Fruit fly (Drosophila melanogaster) whole organism, prepupa: ENCODE measurements around the gene Arts.
A peak's percentile ranks its signal among the peaks of the same experiment; 100 is the strongest.

Experiments used
- Blimp-1 ChIP-seq: fragments of 200-800 bp; sonication (Bioruptor generic); optimal IDR thresholded peaks from 3 replicates; lab custom pipeline; 2017; ENCODE audit warnings: missing biosample characterization, missing genetic modification characterization, mild to moderate bottlenecking, moderate library complexity, missing genetic modification reagents
- CG11762 ChIP-seq: fragments of 200-800 bp; sonication (Bioruptor generic); optimal IDR thresholded peaks from 3 replicates; lab custom pipeline; 2016; ENCODE audit warnings: missing biosample characterization, missing genetic modification characterization; ENCODE audit not compliant: insufficient read depth
- CG34406 ChIP-seq: fragments of 200-800 bp; sonication (Bioruptor generic); optimal IDR thresholded peaks from 3 replicates; lab custom pipeline; 2016; ENCODE audit warnings: missing biosample characterization, missing genetic modification characterization
- CG7368 ChIP-seq: fragments of 200-800 bp; sonication (Bioruptor generic); optimal IDR thresholded peaks from 3 replicates; lab custom pipeline; 2016; ENCODE audit warnings: missing biosample characterization, missing genetic modification characterization
- Eip93F ChIP-seq: fragments of 200-800 bp; sonication (Bioruptor generic); optimal IDR thresholded peaks from 2 replicates; lab custom pipeline; 2016; ENCODE audit warnings: missing biosample characterization, mild to moderate bottlenecking, missing genetic modification characterization
- dsx ChIP-seq: fragments of 200-800 bp; optimal IDR thresholded peaks from 3 replicates; lab custom pipeline; 2019; ENCODE audit warnings: missing biosample characterization, mild to moderate bottlenecking, missing genetic modification characterization, moderate library complexity; ENCODE audit not compliant: poor library complexity, severe bottlenecking
- topi ChIP-seq: fragments of 200-800 bp; sonication (Bioruptor generic); optimal IDR thresholded peaks from 3 replicates; lab custom pipeline; 2016; ENCODE audit warnings: missing biosample characterization, missing genetic modification characterization

dm6 chr3L:16587994-16588622, 14.5 kb upstream of the Arts start:
- no peak for TF ChIP-seq CG7368 (GFP tag; lab: Kevin White, UChicago)
- no peak for TF ChIP-seq CG34406 (GFP tag; lab: Kevin White, UChicago)
- TF ChIP-seq dsx (GFP tag; lab: Kevin White, UChicago) = peak; percentile 7
- TF ChIP-seq Blimp-1 (GFP tag; lab: Kevin White, UChicago) = no peak
- no peak for TF ChIP-seq Eip93F (GFP tag; lab: Kevin White, UChicago)
- TF ChIP-seq topi = peak; percentile 42
- TF ChIP-seq CG11762 (GFP tag; lab: Kevin White, UChicago) = no peak
